Worm (Caenorhabditis elegans) whole organism, L1 larva: ENCODE measurements around the gene W05B10.4.

Source experiments
- C16A3.4 ChIP-seq: fragments of 150-350 bp; optimal IDR thresholded peaks from 2 replicates; lab custom pipeline; 2014; ENCODE audit warnings: missing biosample characterization, missing genetic modification characterization
- C34B4.2 ChIP-seq: sonication (generic microtip); optimal IDR thresholded peaks from 2 replicates; lab custom pipeline; 2017; ENCODE audit warnings: mild to moderate bottlenecking, missing genetic modification characterization, missing compliant biosample characterization
- ama-1 ChIP-seq: fragments of 150-350 bp; optimal IDR thresholded peaks from 2 replicates; lab custom pipeline; 2014
- efl-1 ChIP-seq, 4 experiments: fragments of 150-350 bp; optimal IDR thresholded peaks in 3 of 4; peaks in 1 of 4; 1 replicate in 1 of 4; 2 replicates in 3 of 4; lab custom pipeline; 2014; ENCODE audit warnings: missing biosample characterization in 2 of 4, missing genetic modification characterization in 2 of 4, missing genetic modification reagents in 2 of 4
- elt-2 ChIP-seq: sonication (generic microtip); optimal IDR thresholded peaks from 2 replicates; lab custom pipeline; 2016; ENCODE audit warnings: missing genetic modification characterization, mild to moderate bottlenecking, inconsistent platforms, missing compliant biosample characterization, missing genetic modification reagents
- mep-1 ChIP-seq: fragments of 150-350 bp; optimal IDR thresholded peaks from 2 replicates; lab custom pipeline; 2014; ENCODE audit warnings: missing biosample characterization, missing genetic modification characterization
- nhr-76 ChIP-seq: sonication (generic microtip); optimal IDR thresholded peaks from 2 replicates; lab custom pipeline; 2017; ENCODE audit warnings: missing biosample characterization, missing genetic modification characterization
- nhr-84 ChIP-seq: sonication (generic microtip); optimal IDR thresholded peaks from 2 replicates; lab custom pipeline; 2017; ENCODE audit warnings: missing biosample characterization, missing genetic modification characterization
- snu-23 ChIP-seq: sonication (generic microtip); optimal IDR thresholded peaks from 2 replicates; lab custom pipeline; 2016; ENCODE audit warnings: missing genetic modification characterization, missing compliant biosample characterization
- sox-4 ChIP-seq: sonication (generic microtip); optimal IDR thresholded peaks from 2 replicates; lab custom pipeline; 2016; ENCODE audit warnings: missing genetic modification characterization, missing compliant biosample characterization
- xbp-1 ChIP-seq: sonication (generic microtip); optimal IDR thresholded peaks from 2 replicates; lab custom pipeline; 2016; ENCODE audit warnings: missing genetic modification characterization, missing compliant biosample characterization

W05B10.4 gene

ce11 chrV:12718622-12719021, 50.6 kb downstream of the W05B10.4 start, which contains the start of gene str-181:
str-181 (minus strand) TSS chrV:12718722.
- TF ChIP-seq efl-1 (optimal IDR thresholded peaks at IDR 0.05; lab: Kevin White, UChicago) (no peak), efl-1 (GFP tag; optimal IDR thresholded peaks at IDR 0.05 in 1 of 2; lab: Kevin White, UChicago) (no peak), xbp-1 (tag; lab: Kevin White, UChicago) (no peak), nhr-76 (tag; lab: Kevin White, UChicago) (no peak), elt-2 (tag; lab: Kevin White, UChicago) (no peak), sox-4 (tag; lab: Kevin White, UChicago) (no peak), nhr-84 (tag; lab: Kevin White, UChicago) (no peak), snu-23 (no peak), ama-1 (no peak), C16A3.4 (tag; lab: Kevin White, UChicago) (no peak), C34B4.2 (tag; lab: Kevin White, UChicago) (no peak), mep-1 (no peak)
